Fruit fly (Drosophila melanogaster) whole organism, embryonic: ENCODE data around the gene CG14797.

ENCODE experiments used
- Abd-B ChIP-seq: fragments of 200-800 bp; sonication (Bioruptor generic); optimal IDR thresholded peaks from 2 replicates; lab custom pipeline; 2018; ENCODE audit warnings: missing biosample characterization, mild to moderate bottlenecking, missing genetic modification characterization, moderate library complexity
- Ada2b ChIP-seq: fragments of 200-800 bp; sonication (Bioruptor generic); IDR thresholded peaks from 2 replicates; pipeline ENCODE4 v1.3.6; 2022; ENCODE audit warnings: missing biosample characterization, missing genetic modification characterization
- Bgb ChIP-seq: fragments of 200-800 bp; sonication (Bioruptor generic); IDR thresholded peaks from 2 replicates; pipeline ENCODE4 v1.3.6; 2022; ENCODE audit warnings: missing biosample characterization, missing genetic modification characterization; ENCODE audit not compliant: partially characterized antibody
- CG10959 ChIP-seq: fragments of 200-800 bp; sonication (Bioruptor generic); IDR thresholded peaks from 2 replicates; pipeline ENCODE4 v1.3.6; 2022; ENCODE audit warnings: missing biosample characterization, missing genetic modification characterization
- CG11504 ChIP-seq: fragments of 200-800 bp; sonication (Bioruptor generic); optimal IDR thresholded peaks from 3 replicates; lab custom pipeline; 2019; ENCODE audit warnings: missing biosample characterization, mild to moderate bottlenecking, missing genetic modification characterization, moderate library complexity
- CG11695 ChIP-seq: fragments of 200-800 bp; sonication (Bioruptor generic); IDR thresholded peaks from 3 replicates; pipeline ENCODE4 v1.3.6; 2022; ENCODE audit warnings: missing biosample characterization, missing genetic modification characterization
- CG11696 ChIP-seq: fragments of 200-800 bp; sonication (Bioruptor generic); IDR thresholded peaks from 2 replicates; pipeline ENCODE4 v1.3.6; 2022; ENCODE audit warnings: missing biosample characterization, missing genetic modification characterization
- CG14860 ChIP-seq: fragments of 200-800 bp; sonication (Bioruptor generic); IDR thresholded peaks from 3 replicates; pipeline ENCODE4 v1.3.6; 2022; ENCODE audit warnings: missing biosample characterization, missing genetic modification characterization; ENCODE audit not compliant: partially characterized antibody
- CG17568 ChIP-seq: fragments of 200-800 bp; sonication (Bioruptor generic); optimal IDR thresholded peaks from 2 replicates; lab custom pipeline; 2018; ENCODE audit warnings: missing biosample characterization, mild to moderate bottlenecking, missing genetic modification characterization, moderate library complexity
- CG17829 ChIP-seq: fragments of 200-800 bp; optimal IDR thresholded peaks from 2 replicates; lab custom pipeline; 2019; ENCODE audit warnings: missing biosample characterization, mild to moderate bottlenecking, missing genetic modification characterization, moderate library complexity
- CG17912 ChIP-seq: fragments of 200-800 bp; sonication (Bioruptor generic); optimal IDR thresholded peaks from 2 replicates; lab custom pipeline; 2018; ENCODE audit warnings: missing biosample characterization, mild to moderate bottlenecking, missing genetic modification characterization
- CG18599 ChIP-seq: fragments of 200-800 bp; sonication (Bioruptor generic); optimal IDR thresholded peaks from 3 replicates; lab custom pipeline; 2017; ENCODE audit warnings: missing biosample characterization, missing genetic modification characterization, mild to moderate bottlenecking, moderate library complexity, missing genetic modification reagents
- CG2678 ChIP-seq: fragments of 200-800 bp; sonication (Bioruptor generic); optimal IDR thresholded peaks from 3 replicates; lab custom pipeline; 2019; ENCODE audit warnings: missing biosample characterization, mild to moderate bottlenecking, missing genetic modification characterization, moderate library complexity
- CG2875 ChIP-seq: fragments of 200-800 bp; sonication (Bioruptor generic); optimal IDR thresholded peaks from 2 replicates; lab custom pipeline; 2017; ENCODE audit warnings: missing biosample characterization, mild to moderate bottlenecking, missing genetic modification characterization, missing genetic modification reagents
- CG34376 ChIP-seq: fragments of 200-800 bp; sonication (Bioruptor generic); optimal IDR thresholded peaks from 2 replicates; lab custom pipeline; 2018; ENCODE audit warnings: missing biosample characterization, mild to moderate bottlenecking, missing genetic modification characterization
- CG7556 ChIP-seq: fragments of 200-800 bp; sonication (Bioruptor generic); optimal IDR thresholded peaks from 2 replicates; lab custom pipeline; 2017; ENCODE audit warnings: missing biosample characterization, mild to moderate bottlenecking, missing genetic modification characterization
- CG8359 ChIP-seq: fragments of 200-800 bp; sonication (Bioruptor generic); optimal IDR thresholded peaks from 2 replicates; lab custom pipeline; 2017; ENCODE audit warnings: missing biosample characterization, mild to moderate bottlenecking, missing genetic modification characterization, borderline replicate concordance
- CG9727 ChIP-seq: fragments of 200-800 bp; sonication (Bioruptor generic); optimal IDR thresholded peaks from 3 replicates; lab custom pipeline; 2017; ENCODE audit warnings: missing biosample characterization, mild to moderate bottlenecking, missing genetic modification characterization
- CkIIα-i1 ChIP-seq: fragments of 200-800 bp; sonication (Bioruptor generic); IDR thresholded peaks from 2 replicates; pipeline ENCODE4 v1.3.6; 2022; ENCODE audit warnings: missing biosample characterization, missing genetic modification characterization
- Fer1 ChIP-seq: fragments of 200-800 bp; sonication (Bioruptor generic); optimal IDR thresholded peaks from 2 replicates; lab custom pipeline; 2017; ENCODE audit warnings: missing biosample characterization, mild to moderate bottlenecking, missing genetic modification characterization
- Hmr ChIP-seq: fragments of 200-800 bp; sonication (Bioruptor generic); optimal IDR thresholded peaks from 3 replicates; lab custom pipeline; 2017; ENCODE audit warnings: mild to moderate bottlenecking, missing biosample characterization, missing genetic modification reagents, missing genetic modification characterization
- Hr51 ChIP-seq, 2 experiments: fragments of 200-800 bp; sonication (Bioruptor generic); optimal IDR thresholded peaks; 2 replicates in 1 of 2; 3 replicates in 1 of 2; lab custom pipeline; 2016 to 2018; ENCODE audit warnings: missing biosample characterization in 2 of 2, missing genetic modification characterization in 2 of 2, mild to moderate bottlenecking in 1 of 2, moderate library complexity in 1 of 2
- MESR4 ChIP-seq: fragments of 200-800 bp; sonication (Bioruptor generic); optimal IDR thresholded peaks from 2 replicates; lab custom pipeline; 2018; ENCODE audit warnings: missing biosample characterization, mild to moderate bottlenecking, missing genetic modification characterization, moderate library complexity
- Meics ChIP-seq: fragments of 200-800 bp; sonication (Bioruptor generic); optimal IDR thresholded peaks from 2 replicates; lab custom pipeline; 2017; ENCODE audit warnings: missing biosample characterization, mild to moderate bottlenecking, missing genetic modification characterization
- NFAT ChIP-seq: fragments of 200-800 bp; sonication (Bioruptor generic); IDR thresholded peaks from 2 replicates; pipeline ENCODE4 v1.3.6; 2022; ENCODE audit warnings: missing biosample characterization, missing genetic modification characterization
- Nf-YB ChIP-seq: fragments of 200-800 bp; sonication (Bioruptor generic); optimal IDR thresholded peaks from 3 replicates; lab custom pipeline; 2019; ENCODE audit warnings: missing biosample characterization, mild to moderate bottlenecking, missing genetic modification characterization, moderate library complexity
- Poxn ChIP-seq: fragments of 200-800 bp; sonication (Bioruptor generic); IDR thresholded peaks from 2 replicates; pipeline ENCODE4 v1.3.6; 2022; ENCODE audit warnings: missing biosample characterization, missing genetic modification characterization
- YL-1 ChIP-seq: fragments of 200-800 bp; sonication (Bioruptor generic); optimal IDR thresholded peaks from 3 replicates; lab custom pipeline; 2017; ENCODE audit warnings: missing biosample characterization, mild to moderate bottlenecking, missing genetic modification characterization
- bsh ChIP-seq, 2 experiments: fragments of 200-800 bp; sonication (Bioruptor generic); optimal IDR thresholded peaks; 2 replicates each; lab custom pipeline; 2017 to 2018; ENCODE audit warnings: mild to moderate bottlenecking in 2 of 2, missing biosample characterization in 2 of 2, missing genetic modification characterization in 2 of 2, moderate library complexity in 1 of 2
- btn ChIP-seq: fragments of 200-800 bp; sonication (Bioruptor generic); optimal IDR thresholded peaks from 2 replicates; lab custom pipeline; 2016; ENCODE audit warnings: missing biosample characterization, missing genetic modification characterization
- cg ChIP-seq: fragments of 200-800 bp; sonication (Bioruptor generic); optimal IDR thresholded peaks from 3 replicates; lab custom pipeline; 2019; ENCODE audit warnings: missing biosample characterization, mild to moderate bottlenecking, missing genetic modification characterization, moderate library complexity
- chinmo ChIP-seq: fragments of 200-800 bp; sonication (Bioruptor generic); IDR thresholded peaks from 4 replicates; pipeline ENCODE4 v1.3.6; 2022; ENCODE audit warnings: missing biosample characterization, missing genetic modification characterization; ENCODE audit not compliant: partially characterized antibody
- cwo ChIP-seq: fragments of 200-800 bp; sonication (Bioruptor generic); optimal IDR thresholded peaks from 3 replicates; lab custom pipeline; 2017; ENCODE audit warnings: missing biosample characterization, missing genetic modification characterization, mild to moderate bottlenecking, moderate library complexity, missing genetic modification reagents
- da ChIP-seq: fragments of 200-800 bp; sonication (Bioruptor generic); optimal IDR thresholded peaks from 2 replicates; lab custom pipeline; 2016; ENCODE audit warnings: missing biosample characterization, missing genetic modification characterization
- dimm ChIP-seq: fragments of 200-800 bp; sonication (Bioruptor generic); IDR thresholded peaks from 2 replicates; pipeline ENCODE4 v1.3.6; 2022; ENCODE audit warnings: missing biosample characterization, missing genetic modification characterization
- dmrt99B ChIP-seq: fragments of 200-800 bp; sonication (Bioruptor generic); optimal IDR thresholded peaks from 2 replicates; lab custom pipeline; 2018; ENCODE audit warnings: missing biosample characterization, mild to moderate bottlenecking, missing genetic modification characterization, moderate library complexity
- esg ChIP-seq: fragments of 200-800 bp; sonication (Bioruptor generic); conservative IDR thresholded peaks from 2 replicates; pipeline ENCODE4 v1.3.6; 2022; ENCODE audit warnings: missing biosample characterization, missing genetic modification characterization
- h ChIP-seq: fragments of >200 bp; optimal IDR thresholded peaks from 2 replicates; lab custom pipeline; 2017
- her ChIP-seq: fragments of 200-800 bp; sonication (Bioruptor generic); optimal IDR thresholded peaks from 2 replicates; lab custom pipeline; 2016; ENCODE audit warnings: missing biosample characterization, missing genetic modification characterization
- lab ChIP-seq: fragments of 200-800 bp; sonication (Bioruptor generic); optimal IDR thresholded peaks from 3 replicates; lab custom pipeline; 2017; ENCODE audit warnings: missing biosample characterization, missing genetic modification characterization, mild to moderate bottlenecking, moderate library complexity, missing genetic modification reagents
- nerfin-1 ChIP-seq: fragments of 200-800 bp; sonication (Bioruptor generic); optimal IDR thresholded peaks from 3 replicates; lab custom pipeline; 2019; ENCODE audit warnings: missing biosample characterization, mild to moderate bottlenecking, missing genetic modification characterization, moderate library complexity
- pita ChIP-seq: fragments of 200-800 bp; sonication (Bioruptor generic); optimal IDR thresholded peaks from 2 replicates; lab custom pipeline; 2017; ENCODE audit warnings: missing biosample characterization, mild to moderate bottlenecking, missing genetic modification characterization
- row ChIP-seq: fragments of 200-800 bp; sonication (Bioruptor generic); IDR thresholded peaks from 3 replicates; pipeline ENCODE4 v1.3.6; 2022; ENCODE audit warnings: missing biosample characterization, missing genetic modification characterization
- sens ChIP-seq: fragments of 200-800 bp; sonication (Bioruptor generic); peaks from one replicate; lab custom pipeline; 2016; ENCODE audit warnings: missing biosample characterization, missing genetic modification characterization

Gene CG14797

DNA sequence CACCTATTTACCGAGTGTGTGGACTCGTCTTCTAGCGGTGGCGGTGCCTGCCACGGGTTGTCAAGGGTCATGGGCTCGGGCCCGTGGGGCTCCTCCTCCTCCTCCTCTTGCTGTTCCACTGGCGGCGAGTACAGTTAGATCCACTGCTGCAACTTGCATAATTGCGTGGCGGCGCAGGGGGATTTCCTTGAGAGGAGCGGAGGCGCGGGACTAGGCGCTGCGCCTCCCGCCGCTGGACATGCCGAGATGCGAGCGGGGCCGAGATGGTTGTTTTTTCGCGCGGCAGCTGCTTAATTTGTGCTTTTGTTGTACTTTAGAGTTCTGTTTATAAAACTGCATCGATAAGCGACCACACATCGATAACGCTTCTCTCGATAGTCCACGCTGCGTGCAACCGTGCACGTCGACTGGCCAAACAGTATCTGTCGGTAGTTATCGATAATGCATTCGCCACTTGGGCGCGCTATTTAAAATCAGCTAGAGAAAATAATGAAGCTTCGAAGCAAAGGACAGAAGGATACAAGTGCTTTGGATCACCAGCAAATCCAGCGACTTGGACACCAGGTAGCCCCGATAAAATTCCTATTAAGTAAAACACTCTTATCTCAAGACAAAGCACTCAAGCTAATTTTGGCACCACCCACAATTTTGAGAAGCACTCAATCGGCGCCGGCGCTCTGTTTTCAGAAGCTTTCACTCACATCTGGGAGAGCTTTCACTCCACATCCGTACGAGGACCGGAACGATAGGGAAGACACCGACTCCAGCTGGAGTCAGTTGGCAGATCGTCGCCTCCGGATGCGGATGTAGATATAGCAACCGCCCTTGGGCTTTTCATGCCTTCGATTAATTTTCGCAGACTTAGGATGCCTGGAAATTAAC, 14.4 kb downstream of the CG14797 start, which contains the start of gene a6 (continued):
- TF ChIP-seq CG17829 (tag; lab: Kevin White, UChicago) (peak; percentile 16), MESR4 (GFP tag; lab: Kevin White, UChicago) (peak; percentile 71)

DNA sequence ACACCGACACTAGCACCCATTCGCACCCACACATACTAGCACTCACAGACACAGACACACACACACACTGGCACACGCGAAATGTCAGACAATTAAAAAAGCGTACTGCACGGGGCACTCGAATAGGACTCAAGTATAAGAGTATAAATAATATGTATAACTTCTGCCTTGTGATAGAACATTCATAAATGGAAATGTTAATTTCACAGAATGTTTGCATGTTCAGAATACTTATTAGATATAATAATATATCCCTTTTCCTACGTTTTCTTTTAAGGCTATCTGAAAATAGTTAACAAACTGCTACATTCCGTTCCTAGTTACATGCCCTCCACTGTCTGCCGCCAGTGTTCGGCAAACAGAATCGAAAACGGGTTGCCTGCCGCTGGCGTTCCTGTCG, 24.6 kb downstream of the CG14797 start:
- TF ChIP-seq CG11695 (0 out of 3 replicates have a peak, but pooled peaks have one; percentile 33), sens (GFP tag; lab: Kevin White, UChicago) (peak; percentile 53), CG18599 (GFP tag; lab: Kevin White, UChicago) (peak; percentile 73), CG11696 (GFP tag; lab: Robert Waterston, UW) (0 out of 2 replicates have a peak, but pooled peaks have one; percentile 40), CG9727 (GFP tag; lab: Kevin White, UChicago) (peak; percentile 5), row (GFP tag; lab: Robert Waterston, UW) (peak; percentile 51), btn (GFP tag; lab: Kevin White, UChicago) (no peak), Hmr (peak; percentile 3), Hr51 (GFP tag; optimal IDR thresholded peaks at IDR 0.05; lab: Kevin White, UChicago) (peak in 1 of 2 experiments; percentile 16), h (lab: Kevin White, UChicago) (no peak), lab (GFP tag; lab: Kevin White, UChicago) (peak; percentile 6), dimm (GFP tag; lab: Robert Waterston, UW) (no peak), Meics (GFP tag; lab: Kevin White, UChicago) (peak; percentile 21), cwo (peak; percentile 8), CG2678 (peak; percentile 44), CG11504 (tag; lab: Kevin White, UChicago) (peak; percentile 33), cg (GFP tag; lab: Kevin White, UChicago) (peak; percentile 15), CG7556 (peak; percentile 23), dmrt99B (tag; lab: Kevin White, UChicago) (peak; percentile 6), pita (GFP tag; lab: Kevin White, UChicago) (no peak), da (no peak), esg (GFP tag; lab: Robert Waterston, UW) (no peak)

DNA sequence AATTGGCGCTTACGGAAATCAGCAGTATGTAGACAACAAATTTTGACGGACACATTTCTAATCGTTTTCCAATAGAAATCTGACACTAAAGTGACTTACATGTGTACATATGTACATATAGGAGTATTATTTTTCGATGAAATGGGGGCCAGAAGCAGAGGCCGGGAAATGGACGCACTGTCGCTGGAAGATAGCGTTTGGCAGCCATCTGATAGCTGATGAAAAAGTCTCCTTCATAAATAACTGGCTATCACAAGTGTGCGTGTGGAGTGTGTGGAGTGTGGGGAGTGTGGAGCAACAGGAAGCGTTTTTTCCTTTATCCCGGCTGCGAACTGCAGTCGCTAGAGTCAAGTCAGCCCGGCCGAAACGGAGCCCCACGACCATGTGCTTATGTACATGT, 28.7 kb downstream of the CG14797 start, which contains the start of gene CG3795:
TSS of gene CG3795 (minus strand) at position 101 of the 400 bp plus-strand sequence.
- TF ChIP-seq CG2875 (GFP tag; lab: Kevin White, UChicago) (no peak), Poxn (GFP tag; lab: Robert Waterston, UW) (no peak), Nf-YB (no peak), NFAT (GFP tag; lab: Robert Waterston, UW) (no peak), bsh (GFP tag; optimal IDR thresholded peaks at IDR 0.05; lab: Kevin White, UChicago) (no peak), CG17568 (no peak), CkIIα-i1 (GFP tag; lab: Robert Waterston, UW) (no peak), CG34376 (no peak), her (GFP tag; lab: Kevin White, UChicago) (no peak), Bgb (no peak), Ada2b (GFP tag; lab: Robert Waterston, UW) (no peak), Abd-B (GFP tag; lab: Kevin White, UChicago) (no peak), CG14860 (no peak), CG17912 (GFP tag; lab: Kevin White, UChicago) (no peak), CG8359 (GFP tag; lab: Kevin White, UChicago) (no peak), YL-1 (GFP tag; lab: Kevin White, UChicago) (no peak), chinmo (GFP tag; lab: Robert Waterston, UW) (no peak), CG10959 (GFP tag; lab: Robert Waterston, UW) (no peak), Fer1 (GFP tag; lab: Kevin White, UChicago) (no peak), nerfin-1 (tag; lab: Kevin White, UChicago) (no peak)
